Worm (Caenorhabditis elegans) whole organism, midembryonic: ENCODE results near the gene eat-17.

ENCODE experiments used
- T22C8.4 ChIP-seq: fragments of 200-800 bp; sonication (Bioruptor generic); IDR thresholded peaks from 2 replicates; pipeline ENCODE4 v1.3.6; 2022; ENCODE audit warnings: missing genetic modification characterization, missing compliant biosample characterization
- cog-1 ChIP-seq: sonication (generic microtip); optimal IDR thresholded peaks from 2 replicates; lab custom pipeline; 2016; ENCODE audit warnings: missing genetic modification characterization, missing compliant biosample characterization
- klf-2 ChIP-seq: fragments of 200-800 bp; sonication (Bioruptor generic); conservative IDR thresholded peaks from 2 replicates; pipeline ENCODE4 v1.3.6; 2022; ENCODE audit warnings: missing genetic modification reagents, missing genetic modification characterization, missing compliant biosample characterization

- TF ChIP-seq cog-1 (tag; lab: Kevin White, UChicago): no peak
- no peak for TF ChIP-seq klf-2 (GFP tag; lab: Robert Waterston, UW)
- TF ChIP-seq T22C8.4 (GFP tag; lab: Robert Waterston, UW): no peak
These were observed 27.0 kb upstream of the eat-17 start for ce11 chrX:16443657-16444056.
